Worm (Caenorhabditis elegans): Measurements from ENCODE around the gene C34C6.3.

C34C6.3 gene

DNA sequence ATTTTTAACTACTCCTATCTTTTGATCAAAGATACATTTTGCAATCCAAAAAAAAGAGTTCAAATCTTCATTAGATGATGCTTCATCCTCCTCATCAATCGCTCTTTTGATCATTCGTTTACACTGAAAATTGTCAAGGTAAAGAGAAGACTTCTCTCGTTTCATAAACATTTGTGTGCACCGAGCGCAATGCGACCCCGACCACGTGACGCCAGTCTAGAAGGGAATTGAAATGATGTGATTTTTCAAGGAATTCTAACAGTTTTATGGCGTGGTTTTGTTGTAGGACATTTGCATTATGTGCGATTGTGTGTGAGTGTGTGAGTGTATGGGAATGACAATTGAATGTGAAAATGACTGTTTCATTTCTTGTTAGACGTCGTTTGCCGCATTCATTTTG lies 49.6 kb downstream of the C34C6.3 start (continued):
- TF ChIP-seq spr-1 (tag; optimal IDR thresholded peaks at IDR 0.05) (no peak), nhr-102 (tag; optimal IDR thresholded peaks at IDR 0.05) (no peak), ZK546.5 (tag; optimal IDR thresholded peaks at IDR 0.05) (no peak), nhr-25 (tag; optimal IDR thresholded peaks at IDR 0.05; ENCODE audit: borderline replicate concordance, insufficient read depth) (no peak), ces-1 (GFP tag; optimal IDR thresholded peaks at IDR 0.05) (no peak), lin-1 (GFP tag; IDR thresholded peaks at IDR 0.05) (no peak; the same call in 1 of the 2 replicates), hlh-30 (tag; optimal IDR thresholded peaks at IDR 0.05; ENCODE audit: insufficient read depth) (peak; percentile 73), Y48G9A.11 (GFP tag; IDR thresholded peaks at IDR 0.05) (no peak), duxl-1 (tag; optimal IDR thresholded peaks at IDR 0.05; ENCODE audit: poor library complexity) (no peak), ctbp-1 (GFP tag; IDR thresholded peaks at IDR 0.05) (no peak), hlh-11 (tag; optimal IDR thresholded peaks at IDR 0.05) (peak; percentile 62), zfp-2 (tag; optimal IDR thresholded peaks at IDR 0.05) (no peak), lin-38 (GFP tag; IDR thresholded peaks at IDR 0.05) (no peak), cey-2 (tag; optimal IDR thresholded peaks at IDR 0.05; ENCODE audit: borderline replicate concordance, insufficient read depth) (no peak), lir-3 (tag; optimal IDR thresholded peaks at IDR 0.05) (no peak), F26F4.8 (GFP tag; conservative IDR thresholded peaks at IDR 0.05) (no peak), vab-7 (GFP tag; IDR thresholded peaks at IDR 0.05) (no peak), Y105C5A.15 (GFP tag; IDR thresholded peaks at IDR 0.05) (no peak), nhr-76 (tag; optimal IDR thresholded peaks at IDR 0.05) (no peak), lin-15B (tag; optimal IDR thresholded peaks at IDR 0.05) (no peak), dmd-9 (GFP tag; IDR thresholded peaks at IDR 0.05) (no peak), ceh-32 (tag; optimal IDR thresholded peaks at IDR 0.05; ENCODE audit: poor library complexity) (no peak), fos-1 (tag; optimal IDR thresholded peaks at IDR 0.05) (no peak)

DNA sequence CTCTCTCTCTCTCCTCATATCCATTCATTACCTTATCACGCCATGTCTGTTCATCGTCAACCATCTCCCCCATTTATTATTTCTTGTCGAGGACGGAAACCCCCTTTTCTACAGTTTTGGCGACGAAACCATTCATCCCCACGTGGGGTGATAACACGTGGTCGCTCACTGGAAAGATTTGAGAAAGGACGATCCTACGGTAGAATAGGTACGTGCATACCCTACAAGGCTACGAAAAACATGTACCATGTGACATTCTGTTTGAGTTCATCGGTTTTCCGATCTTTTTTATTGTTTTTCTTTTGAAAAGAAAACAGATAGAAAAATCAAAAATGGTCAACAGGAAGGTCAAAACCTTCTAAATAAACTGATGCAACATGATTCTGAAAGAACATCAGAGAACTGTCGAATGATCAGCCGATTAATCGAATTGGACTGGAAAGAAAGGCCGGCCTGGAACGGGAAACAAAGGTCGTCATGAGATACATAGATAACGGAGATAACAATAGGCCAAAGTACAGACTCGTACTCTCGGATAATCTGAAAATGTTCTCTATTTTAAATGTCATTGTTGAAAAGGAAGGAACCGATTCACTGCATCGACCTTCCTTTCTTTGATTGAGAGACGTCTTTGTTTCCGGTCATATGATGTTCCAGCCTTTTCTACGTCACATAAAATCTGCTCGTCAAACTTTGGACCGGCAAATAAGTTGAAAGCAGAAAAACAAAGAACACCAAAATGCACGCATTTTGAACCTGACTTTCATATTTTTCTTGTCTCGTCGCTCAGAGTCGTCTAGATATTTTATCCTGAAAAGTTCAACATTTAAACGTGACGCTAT lies 50.5 kb downstream of the C34C6.3 start:
- TF ChIP-seq hlh-11 (tag; optimal IDR thresholded peaks at IDR 0.05): peak; percentile 80
- no peak for TF ChIP-seq aly-2 (tag; optimal IDR thresholded peaks at IDR 0.05)
- TF ChIP-seq vab-7 (GFP tag; IDR thresholded peaks at IDR 0.05): no peak
- no peak for TF ChIP-seq daf-16 (GFP tag; optimal IDR thresholded peaks at IDR 0.05)
- peak; percentile 76 for TF ChIP-seq daf-16 (tag; optimal IDR thresholded peaks at IDR 0.05)
- TF ChIP-seq Y48G9A.11 (GFP tag; IDR thresholded peaks at IDR 0.05): no peak
- TF ChIP-seq lin-13 (GFP tag; optimal IDR thresholded peaks at IDR 0.05): peak; percentile 15
- peak; percentile 74 for TF ChIP-seq cey-2 (tag; optimal IDR thresholded peaks at IDR 0.05; ENCODE audit: borderline replicate concordance, insufficient read depth)
- TF ChIP-seq madf-9 (GFP tag; conservative IDR thresholded peaks at IDR 0.05): no peak
- TF ChIP-seq hif-1 (tag; optimal IDR thresholded peaks at IDR 0.05): peak; percentile 11 to 31
- TF ChIP-seq nhr-102 (tag; optimal IDR thresholded peaks at IDR 0.05): peak; percentile 58
- peak; percentile 62; the same call in 1 of the 2 replicates for TF ChIP-seq mdt-29 (GFP tag; IDR thresholded peaks at IDR 0.05)
- TF ChIP-seq ztf-7 (tag; optimal IDR thresholded peaks at IDR 0.05): no peak
- no peak for TF ChIP-seq fos-1 (tag; optimal IDR thresholded peaks at IDR 0.05)
- TF ChIP-seq ceh-62 (tag; optimal IDR thresholded peaks at IDR 0.05): no peak
- TF ChIP-seq saeg-2 (GFP tag; IDR thresholded peaks at IDR 0.05): no peak
- no peak for TF ChIP-seq ZK337.2 (GFP tag; IDR thresholded peaks at IDR 0.05)
- no peak for TF ChIP-seq fkh-10 (GFP tag; optimal IDR thresholded peaks at IDR 0.05)
- TF ChIP-seq mep-1 (tag; optimal IDR thresholded peaks at IDR 0.05): peak; percentile 34
- TF ChIP-seq F49E8.2 (tag; optimal IDR thresholded peaks at IDR 0.05; ENCODE audit: borderline replicate concordance): no peak
- no peak for TF ChIP-seq sdz-12 (GFP tag; optimal IDR thresholded peaks at IDR 0.05)
- TF ChIP-seq nhr-237 (tag; optimal IDR thresholded peaks at IDR 0.05): no peak
- peak; percentile 97 for TF ChIP-seq nhr-11 (tag; optimal IDR thresholded peaks at IDR 0.05)
- TF ChIP-seq zfp-2 (tag; optimal IDR thresholded peaks at IDR 0.05): no peak
- 0 out of 2 replicates have a peak, but pooled peaks have one; percentile 6 for TF ChIP-seq zfp-3 (GFP tag; conservative IDR thresholded peaks at IDR 0.05)
- no peak for TF ChIP-seq ZK546.5 (tag; optimal IDR thresholded peaks at IDR 0.05)
- TF ChIP-seq spr-1 (tag; optimal IDR thresholded peaks at IDR 0.05): no peak
- no peak for TF ChIP-seq tag-97 (GFP tag; IDR thresholded peaks at IDR 0.05)
- no peak for TF ChIP-seq D1046.2 (GFP tag; IDR thresholded peaks at IDR 0.05)
- peak; percentile 99 for TF ChIP-seq aha-1 (tag)
- TF ChIP-seq nhr-76 (tag; optimal IDR thresholded peaks at IDR 0.05): no peak
- no peak for TF ChIP-seq dmd-8 (GFP tag; IDR thresholded peaks at IDR 0.05)
- no peak for TF ChIP-seq nhr-6 (tag; optimal IDR thresholded peaks at IDR 0.05)
- TF ChIP-seq ama-1 (optimal IDR thresholded peaks at IDR 0.05): no peak
- no peak for TF ChIP-seq dmd-9 (GFP tag; IDR thresholded peaks at IDR 0.05)
